Fruit fly (Drosophila melanogaster) whole organism, embryonic: ENCODE data around the gene CG3598.

ENCODE experiments used
- ATbp ChIP-seq: fragments of 200-800 bp; sonication (Bioruptor generic); optimal IDR thresholded peaks from 2 replicates; lab custom pipeline; 2017; ENCODE audit warnings: missing biosample characterization, mild to moderate bottlenecking, missing genetic modification characterization, missing genetic modification reagents
- Ada2b ChIP-seq: fragments of 200-800 bp; sonication (Bioruptor generic); IDR thresholded peaks from 2 replicates; pipeline ENCODE4 v1.3.6; 2022; ENCODE audit warnings: missing biosample characterization, missing genetic modification characterization
- CG10366 ChIP-seq: fragments of 200-800 bp; sonication (Bioruptor generic); IDR thresholded peaks from 2 replicates; pipeline ENCODE4 v1.3.6; 2022; ENCODE audit warnings: missing biosample characterization, missing genetic modification characterization
- CG10543 ChIP-seq: fragments of 200-800 bp; sonication (Bioruptor generic); optimal IDR thresholded peaks from 3 replicates; lab custom pipeline; 2017; ENCODE audit warnings: missing biosample characterization, mild to moderate bottlenecking, missing genetic modification characterization, moderate library complexity
- CG11504 ChIP-seq: fragments of 200-800 bp; sonication (Bioruptor generic); optimal IDR thresholded peaks from 3 replicates; lab custom pipeline; 2019; ENCODE audit warnings: missing biosample characterization, mild to moderate bottlenecking, missing genetic modification characterization, moderate library complexity
- CG11695 ChIP-seq: fragments of 200-800 bp; sonication (Bioruptor generic); IDR thresholded peaks from 3 replicates; pipeline ENCODE4 v1.3.6; 2022; ENCODE audit warnings: missing biosample characterization, missing genetic modification characterization
- CG11696 ChIP-seq: fragments of 200-800 bp; sonication (Bioruptor generic); IDR thresholded peaks from 2 replicates; pipeline ENCODE4 v1.3.6; 2022; ENCODE audit warnings: missing biosample characterization, missing genetic modification characterization
- CG12236 ChIP-seq: fragments of 200-800 bp; sonication (Bioruptor generic); optimal IDR thresholded peaks from 2 replicates; lab custom pipeline; 2016; ENCODE audit warnings: missing biosample characterization, missing genetic modification characterization
- CG1233 ChIP-seq: fragments of 200-800 bp; sonication (Bioruptor generic); optimal IDR thresholded peaks from 4 replicates; lab custom pipeline; 2018; ENCODE audit warnings: missing biosample characterization, mild to moderate bottlenecking, missing genetic modification characterization
- CG12744 ChIP-seq: fragments of 200-800 bp; sonication (Bioruptor generic); optimal IDR thresholded peaks from 2 replicates; lab custom pipeline; 2016; ENCODE audit warnings: missing biosample characterization, missing genetic modification characterization
- CG12769 ChIP-seq: fragments of 200-800 bp; sonication (Bioruptor generic); optimal IDR thresholded peaks from 2 replicates; lab custom pipeline; 2019; ENCODE audit warnings: missing biosample characterization, mild to moderate bottlenecking, missing genetic modification characterization, moderate library complexity
- CG13775 ChIP-seq: fragments of 200-800 bp; sonication (Bioruptor generic); optimal IDR thresholded peaks from 3 replicates; lab custom pipeline; 2017; ENCODE audit warnings: missing biosample characterization, mild to moderate bottlenecking, missing genetic modification characterization
- CG17385 ChIP-seq: fragments of 200-800 bp; sonication (Bioruptor generic); optimal IDR thresholded peaks from 3 replicates; lab custom pipeline; 2018; ENCODE audit warnings: missing biosample characterization, mild to moderate bottlenecking, missing genetic modification characterization
- CG18262 ChIP-seq: fragments of 200-800 bp; optimal IDR thresholded peaks from 3 replicates; lab custom pipeline; 2019; ENCODE audit warnings: missing biosample characterization, mild to moderate bottlenecking, missing genetic modification characterization, moderate library complexity
- CG2202 ChIP-seq: fragments of 200-800 bp; sonication (Bioruptor generic); optimal IDR thresholded peaks from 2 replicates; lab custom pipeline; 2018; ENCODE audit warnings: missing biosample characterization, mild to moderate bottlenecking, missing genetic modification characterization
- CG30403 ChIP-seq: fragments of 200-800 bp; sonication (Bioruptor generic); optimal IDR thresholded peaks from 3 replicates; lab custom pipeline; 2016; ENCODE audit warnings: missing biosample characterization, missing genetic modification characterization
- E2f2 ChIP-seq: fragments of 200-800 bp; sonication (Bioruptor generic); IDR thresholded peaks from 2 replicates; pipeline ENCODE4 v1.3.6; 2022; ENCODE audit warnings: missing biosample characterization, missing genetic modification characterization
- Elba2 ChIP-seq: fragments of 200-800 bp; sonication (Bioruptor generic); optimal IDR thresholded peaks from 3 replicates; lab custom pipeline; 2016; ENCODE audit warnings: missing biosample characterization, missing genetic modification characterization
- Ets65A ChIP-seq: fragments of 200-800 bp; sonication (Bioruptor generic); peaks from one replicate; lab custom pipeline; 2016; ENCODE audit warnings: missing biosample characterization, missing genetic modification characterization
- Fer1 ChIP-seq: fragments of 200-800 bp; sonication (Bioruptor generic); optimal IDR thresholded peaks from 2 replicates; lab custom pipeline; 2017; ENCODE audit warnings: missing biosample characterization, mild to moderate bottlenecking, missing genetic modification characterization
- Max ChIP-seq: fragments of 200-800 bp; sonication (Bioruptor generic); optimal IDR thresholded peaks from 2 replicates; lab custom pipeline; 2016; ENCODE audit warnings: missing biosample characterization, mild to moderate bottlenecking, missing genetic modification characterization
- Med ChIP-seq: fragments of 200-800 bp; sonication (Bioruptor generic); peaks from one replicate; lab custom pipeline; 2016; ENCODE audit warnings: missing biosample characterization, missing genetic modification characterization, mild to moderate bottlenecking, inconsistent platforms, moderate library complexity
- NK7.1 ChIP-seq: fragments of 200-800 bp; sonication (Bioruptor generic); optimal IDR thresholded peaks from 3 replicates; lab custom pipeline; 2016; ENCODE audit warnings: missing biosample characterization, missing genetic modification characterization
- Oli ChIP-seq: fragments of 200-800 bp; sonication (Bioruptor generic); optimal IDR thresholded peaks from 2 replicates; lab custom pipeline; 2018; ENCODE audit warnings: missing biosample characterization, mild to moderate bottlenecking, missing genetic modification characterization, moderate library complexity
- ato ChIP-seq: fragments of 200-800 bp; sonication (Bioruptor generic); IDR thresholded peaks from 2 replicates; pipeline ENCODE4 v1.3.6; 2022; ENCODE audit warnings: missing biosample characterization, missing genetic modification characterization; ENCODE audit not compliant: partially characterized antibody
- bowl ChIP-seq: fragments of 200-800 bp; sonication (Bioruptor generic); IDR thresholded peaks from 2 replicates; pipeline ENCODE4 v1.3.6; 2022; ENCODE audit warnings: missing biosample characterization, missing genetic modification characterization
- cas ChIP-seq: fragments of 200-800 bp; sonication (Bioruptor generic); IDR thresholded peaks from 2 replicates; pipeline ENCODE4 v1.3.6; 2022; ENCODE audit warnings: missing biosample characterization, missing genetic modification characterization
- chm ChIP-seq: fragments of 200-800 bp; sonication (Bioruptor generic); IDR thresholded peaks from 2 replicates; pipeline ENCODE4 v1.3.6; 2022; ENCODE audit warnings: missing biosample characterization, missing genetic modification characterization
- chn ChIP-seq: fragments of 200-800 bp; sonication (Bioruptor generic); optimal IDR thresholded peaks from 2 replicates; lab custom pipeline; 2016; ENCODE audit warnings: missing biosample characterization, missing genetic modification characterization
- croc ChIP-seq: fragments of 200-800 bp; sonication (Bioruptor generic); conservative IDR thresholded peaks from 3 replicates; pipeline ENCODE4 v1.3.6; 2022; ENCODE audit warnings: missing biosample characterization, missing genetic modification characterization
- disco-r ChIP-seq: fragments of 200-800 bp; sonication (Bioruptor generic); optimal IDR thresholded peaks from 2 replicates; lab custom pipeline; 2016; ENCODE audit warnings: missing biosample characterization, missing genetic modification characterization
- en ChIP-seq: fragments of 200-800 bp; sonication (Bioruptor generic); optimal IDR thresholded peaks from 2 replicates; lab custom pipeline; 2016; ENCODE audit warnings: missing biosample characterization, missing genetic modification characterization
- gfzf ChIP-seq: fragments of 200-800 bp; sonication (Bioruptor generic); optimal IDR thresholded peaks from 2 replicates; lab custom pipeline; 2016; ENCODE audit warnings: missing biosample characterization, mild to moderate bottlenecking, missing genetic modification characterization, moderate library complexity
- grau ChIP-seq: fragments of 200-800 bp; optimal IDR thresholded peaks from 3 replicates; lab custom pipeline; 2019; ENCODE audit warnings: missing biosample characterization, mild to moderate bottlenecking, missing genetic modification characterization, moderate library complexity
- grn ChIP-seq: fragments of 200-800 bp; sonication (Bioruptor generic); optimal IDR thresholded peaks from 3 replicates; lab custom pipeline; 2017; ENCODE audit warnings: missing biosample characterization, missing genetic modification characterization
- gro ChIP-seq: fragments of 200-800 bp; sonication (Bioruptor generic); optimal IDR thresholded peaks from 2 replicates; lab custom pipeline; 2016; ENCODE audit warnings: missing biosample characterization, missing genetic modification characterization
- h ChIP-seq: fragments of >200 bp; optimal IDR thresholded peaks from 2 replicates; lab custom pipeline; 2017
- nerfin-2 ChIP-seq: fragments of 200-800 bp; sonication (Bioruptor generic); IDR thresholded peaks from 2 replicates; pipeline ENCODE4 v1.3.6; 2022; ENCODE audit warnings: missing biosample characterization, missing genetic modification characterization; ENCODE audit not compliant: partially characterized antibody
- otp ChIP-seq: fragments of 200-800 bp; sonication (Bioruptor generic); IDR thresholded peaks from 3 replicates; pipeline ENCODE4, ENCODE4 v1.3.6; 2022; ENCODE audit warnings: missing biosample characterization, missing genetic modification characterization
- pnt ChIP-seq: fragments of 200-800 bp; sonication (Bioruptor generic); optimal IDR thresholded peaks from 3 replicates; lab custom pipeline; 2016; ENCODE audit warnings: missing biosample characterization, missing genetic modification characterization
- sens-2 ChIP-seq: fragments of 200-800 bp; sonication (Bioruptor generic); IDR thresholded peaks from 2 replicates; pipeline ENCODE4 v1.3.6; 2022; ENCODE audit warnings: missing biosample characterization, missing genetic modification characterization
- sna ChIP-seq: fragments of 200-800 bp; sonication (Bioruptor generic); IDR thresholded peaks from 2 replicates; pipeline ENCODE4 v1.3.6; 2022; ENCODE audit warnings: missing biosample characterization, missing genetic modification characterization; ENCODE audit not compliant: partially characterized antibody
- so ChIP-seq: fragments of 200-800 bp; sonication (Bioruptor generic); IDR thresholded peaks from 3 replicates; pipeline ENCODE4 v1.3.6; 2022; ENCODE audit warnings: missing biosample characterization, missing genetic modification characterization
- tll ChIP-seq, 2 experiments: fragments of 200-800 bp in 1 of 2; fragments of >200 bp in 1 of 2; sonication (Bioruptor generic) in 1 of 2; optimal IDR thresholded peaks; 2 replicates each; lab custom pipeline; 2017 to 2019; ENCODE audit warnings: missing biosample characterization in 2 of 2, missing genetic modification characterization in 2 of 2, mild to moderate bottlenecking in 1 of 2, moderate library complexity in 1 of 2
- tx ChIP-seq: fragments of 200-800 bp; sonication (Bioruptor generic); optimal IDR thresholded peaks from 2 replicates; lab custom pipeline; 2016; ENCODE audit warnings: missing biosample characterization, missing genetic modification characterization
- unpg ChIP-seq: fragments of 200-800 bp; sonication (Bioruptor generic); optimal IDR thresholded peaks from 3 replicates; lab custom pipeline; 2018; ENCODE audit warnings: missing biosample characterization, mild to moderate bottlenecking, missing genetic modification characterization, moderate library complexity
- vnd ChIP-seq: fragments of 200-800 bp; sonication (Bioruptor generic); IDR thresholded peaks from 3 replicates; pipeline ENCODE4 v1.3.6; 2022; ENCODE audit warnings: missing biosample characterization, missing genetic modification characterization; ENCODE audit not compliant: partially characterized antibody
- wek ChIP-seq: fragments of 200-800 bp; sonication (Bioruptor generic); optimal IDR thresholded peaks from 3 replicates; lab custom pipeline; 2018; ENCODE audit warnings: missing biosample characterization, mild to moderate bottlenecking, missing genetic modification characterization, moderate library complexity
- zen ChIP-seq: fragments of 200-800 bp; sonication (Bioruptor generic); optimal IDR thresholded peaks from 3 replicates; lab custom pipeline; 2018; ENCODE audit warnings: missing biosample characterization, mild to moderate bottlenecking, missing genetic modification characterization, moderate library complexity
- zfh2 ChIP-seq: fragments of 200-800 bp; sonication (Bioruptor generic); optimal IDR thresholded peaks from 2 replicates; lab custom pipeline; 2016; ENCODE audit warnings: missing biosample characterization, missing genetic modification characterization

The CG3598 gene

DNA sequence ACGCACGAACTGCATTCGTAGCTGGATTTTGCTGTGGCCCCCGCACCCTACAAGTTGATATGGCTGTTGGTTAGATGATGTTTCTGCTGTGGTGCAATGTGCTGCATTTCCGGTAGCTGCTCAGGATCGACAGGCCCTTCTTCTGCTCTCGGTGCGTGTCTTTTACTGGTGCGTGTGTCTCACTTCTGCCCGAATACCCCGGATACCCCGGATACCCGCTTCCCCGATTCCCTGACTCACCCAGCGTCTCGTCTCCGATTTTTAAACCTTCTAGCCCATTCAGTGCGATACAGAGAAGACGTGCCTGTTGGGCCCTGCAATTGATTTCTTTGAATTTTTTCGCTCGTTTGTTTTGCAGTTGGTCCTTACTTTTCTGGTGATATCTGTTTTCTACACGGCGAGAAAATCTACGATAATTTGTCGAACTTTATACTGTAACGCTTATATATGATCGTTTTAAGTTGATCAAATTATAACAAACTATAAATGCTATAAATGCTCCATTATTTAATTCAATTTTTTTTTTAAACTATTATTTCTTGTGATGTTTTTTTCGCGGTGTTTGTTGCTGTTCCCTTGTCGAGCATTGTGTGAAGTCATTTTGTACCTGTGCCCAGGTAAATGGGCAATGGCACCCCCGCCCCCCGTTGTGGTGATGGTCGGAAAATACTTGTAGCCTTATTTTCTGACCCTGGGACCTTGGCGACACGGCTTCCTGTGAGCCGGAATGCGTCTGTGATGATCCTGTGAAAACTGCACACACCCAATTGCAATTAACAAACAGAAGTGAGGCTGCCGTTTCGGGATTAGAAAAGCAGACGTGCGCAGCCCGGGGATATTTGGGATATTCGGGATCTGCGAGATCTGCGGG is 48.3 kb downstream of the CG3598 start (continued):
- TF ChIP-seq Ada2b (GFP tag; lab: Robert Waterston, UW) (no peak), CG30403 (GFP tag; lab: Kevin White, UChicago) (peak; percentile 41), CG12744 (GFP tag; lab: Kevin White, UChicago) (peak; percentile 37), CG11504 (tag; lab: Kevin White, UChicago) (no peak), Oli (tag; lab: Kevin White, UChicago) (peak; percentile 18), chm (GFP tag; lab: Robert Waterston, UW) (peak; percentile 27; the same call in 1 of the 2 replicates), NK7.1 (no peak), CG17385 (GFP tag; lab: Kevin White, UChicago) (peak; percentile 6), CG18262 (tag; lab: Kevin White, UChicago) (peak; percentile 81), otp (no peak), CG2202 (tag; lab: Kevin White, UChicago) (peak; percentile 49), nerfin-2 (GFP tag; lab: Robert Waterston, UW) (no peak), grn (GFP tag; lab: Kevin White, UChicago) (no peak), tll (GFP tag; optimal IDR thresholded peaks at IDR 0.05; lab: Kevin White, UChicago) (peak in 1 of 2 experiments; percentile 96), bowl (GFP tag; lab: Robert Waterston, UW) (no peak), grau (peak; percentile 40), gfzf (no peak), ato (GFP tag; lab: Robert Waterston, UW) (no peak), E2f2 (no peak), h (no peak), CG11696 (GFP tag; lab: Robert Waterston, UW) (no peak), wek (no peak), CG12236 (GFP tag; lab: Kevin White, UChicago) (peak; percentile 47), zen (tag; lab: Kevin White, UChicago) (peak; percentile 99), CG1233 (GFP tag; lab: Kevin White, UChicago) (peak; percentile 44), Max (GFP tag; lab: Kevin White, UChicago) (no peak), tx (GFP tag; lab: Kevin White, UChicago) (no peak), sens-2 (GFP tag; lab: Robert Waterston, UW) (0 out of 2 replicates have a peak, but pooled peaks have one; percentile 18), Fer1 (no peak), CG10543 (GFP tag; lab: Kevin White, UChicago) (no peak), gro (GFP tag; lab: Kevin White, UChicago) (no peak), en (GFP tag; lab: Kevin White, UChicago) (no peak), sna (GFP tag; lab: Robert Waterston, UW) (no peak), croc (GFP tag; lab: Robert Waterston, UW) (peak; percentile 49), Ets65A (peak; percentile 90), CG11695 (GFP tag; lab: Robert Waterston, UW) (peak; percentile 14; the same call in 1 of the 3 replicates), ATbp (GFP tag; lab: Kevin White, UChicago) (no peak), pnt (GFP tag; lab: Kevin White, UChicago) (no peak), so (no peak), chn (peak; percentile 35), cas (GFP tag; lab: Robert Waterston, UW) (no peak), CG10366 (GFP tag; lab: Robert Waterston, UW) (no peak), disco-r (GFP tag; lab: Kevin White, UChicago) (no peak), Elba2 (GFP tag; lab: Kevin White, UChicago) (peak; percentile 89), zfh2 (GFP tag; lab: Kevin White, UChicago) (no peak), vnd (GFP tag; lab: Robert Waterston, UW) (no peak), CG12769 (tag; lab: Kevin White, UChicago) (no peak), unpg (GFP tag; lab: Kevin White, UChicago) (peak; percentile 32), Med (peak; percentile 7), CG13775 (GFP tag; lab: Kevin White, UChicago) (peak; percentile 66)
